Worm (Caenorhabditis elegans) whole organism, L2 larva: Measurements from ENCODE around the gene C10B5.1.

Experiments
- C34F6.9 ChIP-seq: fragments of 150-350 bp; optimal IDR thresholded peaks from 2 replicates; lab custom pipeline; 2014; ENCODE audit warnings: missing biosample characterization, missing genetic modification characterization
- F13H6.1 ChIP-seq: sonication (generic microtip); optimal IDR thresholded peaks from 2 replicates; lab custom pipeline; 2016; ENCODE audit warnings: missing genetic modification characterization, missing compliant biosample characterization
- R02D3.7 ChIP-seq: fragments of 150-350 bp; optimal IDR thresholded peaks from 2 replicates; lab custom pipeline; 2014; ENCODE audit warnings: missing biosample characterization, missing genetic modification characterization
- Y55F3AM.14 ChIP-seq: fragments of 200-800 bp; sonication (Bioruptor generic); optimal IDR thresholded peaks from 2 replicates; lab custom pipeline; 2018; ENCODE audit warnings: mild to moderate bottlenecking, missing genetic modification characterization, missing compliant biosample characterization
- ZK546.5 ChIP-seq: sonication (generic microtip); optimal IDR thresholded peaks from 2 replicates; lab custom pipeline; 2017; ENCODE audit warnings: missing biosample characterization, missing genetic modification characterization
- alr-1 ChIP-seq: fragments of 150-350 bp; optimal IDR thresholded peaks from 2 replicates; lab custom pipeline; 2014; ENCODE audit warnings: missing biosample characterization, missing genetic modification characterization
- aly-2 ChIP-seq: fragments of 150-350 bp; optimal IDR thresholded peaks from 2 replicates; lab custom pipeline; 2014; ENCODE audit warnings: missing biosample characterization, missing genetic modification characterization
- ama-1 ChIP-seq: fragments of 150-350 bp; optimal IDR thresholded peaks from 2 replicates; lab custom pipeline; 2018; ENCODE audit warnings: inconsistent platforms
- blmp-1 ChIP-seq: sonication (generic microtip); optimal IDR thresholded peaks from 2 replicates; lab custom pipeline; 2017; ENCODE audit warnings: missing genetic modification characterization, mild to moderate bottlenecking, missing compliant biosample characterization, antibody characterized with exemption, moderate library complexity; ENCODE audit not compliant: insufficient read depth
- ceh-82 ChIP-seq: fragments of 150-350 bp; optimal IDR thresholded peaks from 2 replicates; lab custom pipeline; 2014; ENCODE audit warnings: missing biosample characterization, missing genetic modification characterization
- crh-2 ChIP-seq: sonication (generic microtip); optimal IDR thresholded peaks from 2 replicates; lab custom pipeline; 2017; ENCODE audit warnings: missing biosample characterization, missing genetic modification characterization
- dmd-4 ChIP-seq: sonication (generic microtip); optimal IDR thresholded peaks from 2 replicates; lab custom pipeline; 2017; ENCODE audit warnings: missing biosample characterization, missing genetic modification characterization
- egl-27 ChIP-seq: sonication (generic microtip); optimal IDR thresholded peaks from 3 replicates; lab custom pipeline; 2017; ENCODE audit warnings: missing biosample characterization, missing genetic modification reagents, missing genetic modification characterization
- elt-1 ChIP-seq: fragments of 150-350 bp; optimal IDR thresholded peaks from 2 replicates; lab custom pipeline; 2014; ENCODE audit warnings: missing biosample characterization, missing genetic modification characterization
- elt-3 ChIP-seq: sonication (generic microtip); optimal IDR thresholded peaks from 2 replicates; lab custom pipeline; 2017; ENCODE audit warnings: missing biosample characterization, missing genetic modification characterization
- fos-1 ChIP-seq: fragments of 150-350 bp; optimal IDR thresholded peaks from 2 replicates; lab custom pipeline; 2014; ENCODE audit warnings: missing biosample characterization, missing genetic modification characterization
- gmeb-1 ChIP-seq: fragments of 150-350 bp; optimal IDR thresholded peaks from 2 replicates; lab custom pipeline; 2014; ENCODE audit warnings: missing biosample characterization, missing genetic modification characterization
- lin-11 ChIP-seq: fragments of 150-350 bp; sonication (generic microtip); optimal IDR thresholded peaks from 2 replicates; lab custom pipeline; 2014; ENCODE audit warnings: missing biosample characterization, missing genetic modification characterization, inconsistent platforms, mixed read lengths
- lin-13 ChIP-seq: fragments of 150-350 bp; optimal IDR thresholded peaks from 2 replicates; lab custom pipeline; 2014; ENCODE audit warnings: missing biosample characterization, missing genetic modification reagents, missing genetic modification characterization
- lin-39 ChIP-seq: fragments of 150-350 bp; optimal IDR thresholded peaks from 2 replicates; lab custom pipeline; 2014; ENCODE audit warnings: missing biosample characterization, missing genetic modification reagents, missing genetic modification characterization
- lsy-2 ChIP-seq, 2 experiments: fragments of 150-350 bp in 1 of 2; sonication (generic microtip) in 1 of 2; optimal IDR thresholded peaks; 2 replicates each; lab custom pipeline; 2014 to 2017; ENCODE audit warnings: missing biosample characterization in 2 of 2, missing genetic modification characterization in 2 of 2
- mab-5 ChIP-seq: fragments of 150-350 bp; optimal IDR thresholded peaks from 2 replicates; lab custom pipeline; 2014; ENCODE audit warnings: missing biosample characterization, missing genetic modification characterization
- mbf-1 ChIP-seq: sonication (generic microtip); optimal IDR thresholded peaks from 2 replicates; lab custom pipeline; 2017; ENCODE audit warnings: missing biosample characterization, missing genetic modification characterization
- mdl-1 ChIP-seq, 2 experiments: fragments of 150-350 bp in 1 of 2; sonication (generic microtip) in 1 of 2; optimal IDR thresholded peaks; 2 replicates each; lab custom pipeline; 2017; ENCODE audit warnings: missing biosample characterization in 2 of 2, missing genetic modification characterization in 2 of 2
- nhr-11 ChIP-seq: fragments of 150-350 bp; optimal IDR thresholded peaks from 2 replicates; lab custom pipeline; 2014; ENCODE audit warnings: missing biosample characterization, missing genetic modification characterization
- nhr-12 ChIP-seq: fragments of 150-350 bp; optimal IDR thresholded peaks from 2 replicates; lab custom pipeline; 2014; ENCODE audit warnings: missing biosample characterization, missing genetic modification characterization
- nhr-129 ChIP-seq: fragments of 150-350 bp; optimal IDR thresholded peaks from 2 replicates; lab custom pipeline; 2014; ENCODE audit warnings: missing biosample characterization, missing genetic modification characterization
- nhr-21 ChIP-seq: fragments of 150-350 bp; optimal IDR thresholded peaks from 2 replicates; lab custom pipeline; 2014; ENCODE audit warnings: missing biosample characterization, missing genetic modification characterization
- nhr-25 ChIP-seq: fragments of 150-350 bp; sonication (generic microtip); optimal IDR thresholded peaks from 3 replicates; lab custom pipeline; 2014; ENCODE audit warnings: missing biosample characterization, missing genetic modification characterization
- nhr-6 ChIP-seq: fragments of 150-350 bp; optimal IDR thresholded peaks from 2 replicates; lab custom pipeline; 2014; ENCODE audit warnings: missing biosample characterization, missing genetic modification characterization
- nhr-77 ChIP-seq: fragments of 150-350 bp; optimal IDR thresholded peaks from 2 replicates; lab custom pipeline; 2014; ENCODE audit warnings: missing biosample characterization, missing genetic modification characterization
- peb-1 ChIP-seq: fragments of 150-350 bp; optimal IDR thresholded peaks from 2 replicates; lab custom pipeline; 2014; ENCODE audit warnings: missing biosample characterization, missing genetic modification characterization
- skn-1 ChIP-seq: sonication (generic microtip); optimal IDR thresholded peaks from 2 replicates; lab custom pipeline; 2017; ENCODE audit warnings: missing biosample characterization, missing genetic modification characterization
- sma-3 ChIP-seq: sonication (generic microtip); optimal IDR thresholded peaks from 2 replicates; lab custom pipeline; 2016; ENCODE audit warnings: missing genetic modification reagents, missing genetic modification characterization, missing compliant biosample characterization
- sma-9 ChIP-seq, 2 experiments: fragments of 150-350 bp in 1 of 2; sonication (generic microtip) in 1 of 2; optimal IDR thresholded peaks; 2 replicates each; lab custom pipeline; 2014 to 2016; ENCODE audit warnings: missing genetic modification characterization in 2 of 2, mild to moderate bottlenecking in 1 of 2, missing biosample characterization in 1 of 2, missing compliant biosample characterization in 1 of 2, missing genetic modification reagents in 1 of 2, moderate library complexity in 1 of 2
- snpc-4 ChIP-seq: fragments of 150-350 bp; optimal IDR thresholded peaks from 2 replicates; lab custom pipeline; 2014; ENCODE audit warnings: missing biosample characterization, missing genetic modification characterization
- unc-39 ChIP-seq: fragments of 150-350 bp; optimal IDR thresholded peaks from 2 replicates; lab custom pipeline; 2014; ENCODE audit warnings: missing biosample characterization, missing genetic modification characterization
- unc-55 ChIP-seq: fragments of 150-350 bp; sonication (generic microtip); optimal IDR thresholded peaks from 3 replicates; lab custom pipeline; 2014; ENCODE audit warnings: missing biosample characterization, missing genetic modification reagents, missing genetic modification characterization
- unc-62 ChIP-seq: fragments of 150-350 bp; optimal IDR thresholded peaks from 2 replicates; lab custom pipeline; 2014; ENCODE audit warnings: missing biosample characterization, missing genetic modification reagents, missing genetic modification characterization
- ztf-1 ChIP-seq: fragments of 200-800 bp; sonication (Bioruptor generic); conservative IDR thresholded peaks from 2 replicates; pipeline ENCODE4 v1.3.6; 2022; ENCODE audit warnings: missing genetic modification characterization, missing compliant biosample characterization
- ztf-11 ChIP-seq: sonication (generic microtip); optimal IDR thresholded peaks from 2 replicates; lab custom pipeline; 2017; ENCODE audit warnings: missing biosample characterization, missing genetic modification characterization
- ztf-4 ChIP-seq: fragments of 150-350 bp; optimal IDR thresholded peaks from 2 replicates; lab custom pipeline; 2014; ENCODE audit warnings: missing biosample characterization, missing genetic modification characterization

C10B5.1 gene

ce11 chrV:8565075-8565474, 16.0 kb upstream of the C10B5.1 start, which contains the start of gene F25G6.8:
Gene F25G6.8 (minus strand): TSS chrV:8565175.
- TF ChIP-seq lin-13 (GFP tag; lab: Kevin White, UChicago) (no peak), R02D3.7 (tag; lab: Kevin White, UChicago) (no peak), sma-3 (GFP tag; lab: Kevin White, UChicago) (no peak)

ce11 chrV:8569172-8569571, 11.9 kb upstream of the C10B5.1 start:
- TF ChIP-seq nhr-25 (tag; lab: Kevin White, UChicago) (no peak), lin-13 (GFP tag; lab: Kevin White, UChicago) (no peak), nhr-12 (tag; lab: Kevin White, UChicago) (no peak), ztf-11 (tag; lab: Kevin White, UChicago) (no peak), ztf-4 (tag; lab: Kevin White, UChicago) (no peak), unc-62 (GFP tag; lab: Kevin White, UChicago) (no peak), crh-2 (tag; lab: Kevin White, UChicago) (no peak), unc-55 (GFP tag; lab: Kevin White, UChicago) (no peak)

DNA sequence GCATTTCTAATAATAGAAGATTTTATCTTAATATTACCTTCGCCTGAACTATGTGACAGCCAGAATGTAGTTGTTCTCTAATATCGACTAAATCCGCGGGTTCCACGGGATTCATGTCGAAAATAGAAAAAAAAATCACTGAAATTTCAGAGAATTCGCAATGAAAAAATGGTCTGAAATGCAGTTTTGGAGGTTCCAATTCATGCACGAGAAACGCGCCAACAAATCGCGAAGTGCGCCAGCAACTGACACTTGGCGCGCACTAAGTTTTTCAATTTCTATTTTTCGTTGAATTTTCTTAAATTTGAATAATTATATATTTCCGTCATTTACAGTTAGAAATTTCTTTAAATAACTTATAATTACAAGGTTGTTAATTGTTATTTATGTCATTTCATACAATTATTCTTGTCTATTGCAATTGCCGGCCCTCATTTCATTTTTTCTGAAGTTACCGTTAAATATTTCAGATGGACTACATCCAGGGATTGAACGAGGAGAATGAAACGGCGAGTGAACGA, 11.2 kb upstream of the C10B5.1 start, which contains the start of the genes F25G6.9 and symk-1:
TSS of gene F25G6.9 (minus strand) at position 160 of the 521 bp plus-strand sequence.
TSS of gene symk-1 (plus strand) at position 471 of the 521 bp plus-strand sequence.
- TF ChIP-seq lin-13 (GFP tag; lab: Kevin White, UChicago) (peak; percentile 36), unc-39 (no peak), ama-1 (lab: Kevin White, UChicago) (no peak), nhr-6 (tag; lab: Kevin White, UChicago) (no peak), elt-3 (tag; lab: Kevin White, UChicago) (no peak), gmeb-1 (tag; lab: Kevin White, UChicago) (peak; percentile 82), sma-9 (GFP tag; optimal IDR thresholded peaks at IDR 0.05; lab: Kevin White, UChicago) (peak; percentile 68), sma-9 (tag; optimal IDR thresholded peaks at IDR 0.05; lab: Kevin White, UChicago) (no peak), elt-1 (tag; lab: Kevin White, UChicago) (no peak), mab-5 (peak; percentile 45), dmd-4 (tag; lab: Kevin White, UChicago) (no peak), mdl-1 (tag; optimal IDR thresholded peaks at IDR 0.05; lab: Kevin White, UChicago) (no peak), peb-1 (tag; lab: Kevin White, UChicago) (no peak), alr-1 (tag; lab: Kevin White, UChicago) (no peak), mbf-1 (tag; lab: Kevin White, UChicago) (no peak), lsy-2 (tag; optimal IDR thresholded peaks at IDR 0.05; lab: Kevin White, UChicago) (peak; percentile 66 to 81), skn-1 (tag; lab: Kevin White, UChicago) (no peak), sma-3 (GFP tag; lab: Kevin White, UChicago) (peak; percentile 46), ZK546.5 (tag; lab: Kevin White, UChicago) (no peak), Y55F3AM.14 (GFP tag; lab: Kevin White, UChicago) (no peak), egl-27 (no peak), F13H6.1 (tag; lab: Kevin White, UChicago) (peak; percentile 51), aly-2 (tag; lab: Kevin White, UChicago) (no peak), unc-62 (GFP tag; lab: Kevin White, UChicago) (no peak), ceh-82 (no peak), nhr-12 (tag; lab: Kevin White, UChicago) (no peak), blmp-1 (tag; lab: Kevin White, UChicago) (no peak), nhr-129 (tag; lab: Kevin White, UChicago) (peak; percentile 20), nhr-25 (tag; lab: Kevin White, UChicago) (no peak), unc-55 (GFP tag; lab: Kevin White, UChicago) (peak; percentile 77), lin-39 (no peak), ztf-4 (tag; lab: Kevin White, UChicago) (no peak), R02D3.7 (tag; lab: Kevin White, UChicago) (peak; percentile 33), ztf-1 (GFP tag; lab: Robert Waterston, UW) (no peak), nhr-77 (tag; lab: Kevin White, UChicago) (peak; percentile 4), fos-1 (peak; percentile 18), C34F6.9 (tag; lab: Kevin White, UChicago) (no peak), snpc-4 (tag; lab: Kevin White, UChicago) (peak; percentile 37), nhr-21 (tag; lab: Kevin White, UChicago) (peak; percentile 46), nhr-11 (tag; lab: Kevin White, UChicago) (no peak), crh-2 (tag; lab: Kevin White, UChicago) (peak; percentile 63), lin-11 (tag; lab: Kevin White, UChicago) (peak; percentile 41)
